Fruit fly (Drosophila melanogaster) whole organism, embryonic: ENCODE results near the gene CG32554.

Experiments
- Ada2b ChIP-seq: fragments of 200-800 bp; sonication (Bioruptor generic); IDR thresholded peaks from 2 replicates; pipeline ENCODE4 v1.3.6; 2022; ENCODE audit warnings: missing biosample characterization, missing genetic modification characterization
- Atf-2 ChIP-seq: fragments of 200-800 bp; sonication (Bioruptor generic); optimal IDR thresholded peaks from 2 replicates; lab custom pipeline; 2016; ENCODE audit warnings: missing biosample characterization, missing genetic modification characterization
- CG11696 ChIP-seq: fragments of 200-800 bp; sonication (Bioruptor generic); IDR thresholded peaks from 2 replicates; pipeline ENCODE4 v1.3.6; 2022; ENCODE audit warnings: missing biosample characterization, missing genetic modification characterization
- CG11723 ChIP-seq: fragments of 200-800 bp; sonication (Bioruptor generic); optimal IDR thresholded peaks from 2 replicates; lab custom pipeline; 2017; ENCODE audit warnings: missing biosample characterization, mild to moderate bottlenecking, missing genetic modification characterization
- CG12155 ChIP-seq: fragments of 200-800 bp; sonication (Bioruptor generic); optimal IDR thresholded peaks from 3 replicates; lab custom pipeline; 2016; ENCODE audit warnings: missing biosample characterization, missing genetic modification characterization
- CG13424 ChIP-seq: fragments of 200-800 bp; sonication (Bioruptor generic); optimal IDR thresholded peaks from 2 replicates; lab custom pipeline; 2019; ENCODE audit warnings: missing biosample characterization, mild to moderate bottlenecking, missing genetic modification characterization, moderate library complexity
- CG13624 ChIP-seq: fragments of 200-800 bp; sonication (Bioruptor generic); optimal IDR thresholded peaks from 2 replicates; lab custom pipeline; 2016; ENCODE audit warnings: missing biosample characterization, missing genetic modification characterization
- CG14050 ChIP-seq: fragments of 200-800 bp; sonication (Bioruptor generic); IDR thresholded peaks from 3 replicates; pipeline ENCODE4 v1.3.6; 2022; ENCODE audit warnings: missing biosample characterization, missing genetic modification characterization
- CG16779 ChIP-seq: fragments of 200-800 bp; sonication (Bioruptor generic); IDR thresholded peaks from 2 replicates; pipeline ENCODE4 v1.3.6; 2022; ENCODE audit warnings: missing biosample characterization, missing genetic modification characterization
- CG16813 ChIP-seq: fragments of 200-800 bp; sonication (Bioruptor generic); IDR thresholded peaks from 3 replicates; pipeline ENCODE4 v1.3.6; 2022; ENCODE audit warnings: missing biosample characterization, missing genetic modification characterization; ENCODE audit not compliant: partially characterized antibody
- CG17912 ChIP-seq: fragments of 200-800 bp; sonication (Bioruptor generic); optimal IDR thresholded peaks from 2 replicates; lab custom pipeline; 2018; ENCODE audit warnings: missing biosample characterization, mild to moderate bottlenecking, missing genetic modification characterization
- CG18262 ChIP-seq: fragments of 200-800 bp; optimal IDR thresholded peaks from 3 replicates; lab custom pipeline; 2019; ENCODE audit warnings: missing biosample characterization, mild to moderate bottlenecking, missing genetic modification characterization, moderate library complexity
- CG18619 ChIP-seq: fragments of 200-800 bp; sonication (Bioruptor generic); optimal IDR thresholded peaks from 3 replicates; lab custom pipeline; 2017; ENCODE audit warnings: missing biosample characterization, mild to moderate bottlenecking, missing genetic modification characterization
- CG2129 ChIP-seq: fragments of 200-800 bp; sonication (Bioruptor generic); IDR thresholded peaks from 2 replicates; pipeline ENCODE4 v1.3.6; 2022; ENCODE audit warnings: missing biosample characterization, missing genetic modification characterization; ENCODE audit not compliant: partially characterized antibody
- CG2875 ChIP-seq: fragments of 200-800 bp; sonication (Bioruptor generic); optimal IDR thresholded peaks from 2 replicates; lab custom pipeline; 2017; ENCODE audit warnings: missing biosample characterization, mild to moderate bottlenecking, missing genetic modification characterization, missing genetic modification reagents
- CG33213 ChIP-seq: fragments of 200-800 bp; sonication (Bioruptor generic); optimal IDR thresholded peaks from 3 replicates; lab custom pipeline; 2016; ENCODE audit warnings: missing biosample characterization, missing genetic modification characterization
- CG3838 ChIP-seq: fragments of 200-800 bp; sonication (Bioruptor generic); optimal IDR thresholded peaks from 3 replicates; lab custom pipeline; 2016; ENCODE audit warnings: missing biosample characterization, missing genetic modification characterization
- CG43689 ChIP-seq: fragments of 200-800 bp; sonication (Bioruptor generic); IDR thresholded peaks from 2 replicates; pipeline ENCODE4 v1.3.6; 2022; ENCODE audit warnings: missing biosample characterization, missing genetic modification characterization
- CG6175 ChIP-seq: fragments of 200-800 bp; sonication (Bioruptor generic); IDR thresholded peaks from 3 replicates; pipeline ENCODE4 v1.3.6; 2022; ENCODE audit warnings: missing biosample characterization, missing genetic modification characterization
- D19A ChIP-seq: fragments of 200-800 bp; optimal IDR thresholded peaks from 3 replicates; lab custom pipeline; 2019; ENCODE audit warnings: missing biosample characterization, mild to moderate bottlenecking, missing genetic modification characterization, moderate library complexity
- Dad ChIP-seq: fragments of 200-800 bp; sonication (Bioruptor generic); optimal IDR thresholded peaks from 3 replicates; lab custom pipeline; 2016; ENCODE audit warnings: missing biosample characterization, missing genetic modification characterization
- Dip3 ChIP-seq: fragments of 200-800 bp; sonication (Bioruptor generic); optimal IDR thresholded peaks from 3 replicates; lab custom pipeline; 2016; ENCODE audit warnings: missing biosample characterization, missing genetic modification characterization
- Doc2 ChIP-seq: fragments of 200-800 bp; sonication (Bioruptor generic); IDR thresholded peaks from 2 replicates; pipeline ENCODE4 v1.3.6; 2022; ENCODE audit warnings: missing biosample characterization, missing genetic modification characterization
- Dp ChIP-seq: fragments of 200-800 bp; sonication (Bioruptor generic); optimal IDR thresholded peaks from 2 replicates; lab custom pipeline; 2018; ENCODE audit warnings: missing biosample characterization, mild to moderate bottlenecking, missing genetic modification characterization, moderate library complexity
- Hand ChIP-seq: fragments of 200-800 bp; sonication (Bioruptor generic); optimal IDR thresholded peaks from 2 replicates; lab custom pipeline; 2017; ENCODE audit warnings: mild to moderate bottlenecking, missing biosample characterization, missing genetic modification reagents, missing genetic modification characterization
- Hr78 ChIP-seq, 2 experiments: fragments of 200-800 bp in 1 of 2; fragments of >200 bp in 1 of 2; sonication (Bioruptor generic) in 1 of 2; optimal IDR thresholded peaks; 2 replicates each; lab custom pipeline; 2017 to 2019; ENCODE audit warnings: missing biosample characterization in 2 of 2, missing genetic modification characterization in 2 of 2, mild to moderate bottlenecking in 1 of 2, moderate library complexity in 1 of 2
- Lhr ChIP-seq: fragments of 200-800 bp; sonication (Bioruptor generic); optimal IDR thresholded peaks from 3 replicates; lab custom pipeline; 2017; ENCODE audit warnings: mild to moderate bottlenecking, missing biosample characterization, missing genetic modification reagents, missing genetic modification characterization
- MTF-1 ChIP-seq: fragments of 200-800 bp; sonication (Bioruptor generic); optimal IDR thresholded peaks from 2 replicates; lab custom pipeline; 2018; ENCODE audit warnings: missing biosample characterization, mild to moderate bottlenecking, missing genetic modification characterization, borderline replicate concordance
- Mad ChIP-seq: fragments of 200-800 bp; sonication (Bioruptor generic); optimal IDR thresholded peaks from 2 replicates; lab custom pipeline; 2016; ENCODE audit warnings: missing biosample characterization, missing genetic modification characterization
- NK7.1 ChIP-seq: fragments of 200-800 bp; sonication (Bioruptor generic); optimal IDR thresholded peaks from 3 replicates; lab custom pipeline; 2016; ENCODE audit warnings: missing biosample characterization, missing genetic modification characterization
- Nf-YB ChIP-seq: fragments of 200-800 bp; sonication (Bioruptor generic); optimal IDR thresholded peaks from 3 replicates; lab custom pipeline; 2019; ENCODE audit warnings: missing biosample characterization, mild to moderate bottlenecking, missing genetic modification characterization, moderate library complexity
- Oli ChIP-seq: fragments of 200-800 bp; sonication (Bioruptor generic); optimal IDR thresholded peaks from 2 replicates; lab custom pipeline; 2018; ENCODE audit warnings: missing biosample characterization, mild to moderate bottlenecking, missing genetic modification characterization, moderate library complexity
- Pdp1 ChIP-seq, 2 experiments: fragments of 200-800 bp; sonication (Bioruptor generic); optimal IDR thresholded peaks; 3 replicates each; lab custom pipeline; 2016; ENCODE audit warnings: missing biosample characterization in 2 of 2, missing genetic modification characterization in 2 of 2, mild to moderate bottlenecking in 1 of 2, moderate library complexity in 1 of 2
- Poxn ChIP-seq: fragments of 200-800 bp; sonication (Bioruptor generic); IDR thresholded peaks from 2 replicates; pipeline ENCODE4 v1.3.6; 2022; ENCODE audit warnings: missing biosample characterization, missing genetic modification characterization
- Scr ChIP-seq: fragments of 200-800 bp; sonication (Bioruptor generic); IDR thresholded peaks from 2 replicates; pipeline ENCODE4 v1.3.6; 2022; ENCODE audit warnings: missing biosample characterization, missing genetic modification characterization; ENCODE audit not compliant: partially characterized antibody
- Usf ChIP-seq: fragments of 200-800 bp; sonication (Bioruptor generic); optimal IDR thresholded peaks from 2 replicates; lab custom pipeline; 2017; ENCODE audit warnings: missing genotype, missing biosample characterization, missing genetic modification characterization
- al ChIP-seq: fragments of 200-800 bp; sonication (Bioruptor generic); IDR thresholded peaks from 2 replicates; pipeline ENCODE4 v1.3.6; 2022; ENCODE audit warnings: missing biosample characterization, missing genetic modification characterization
- br ChIP-seq: fragments of >200 bp; optimal IDR thresholded peaks from 2 replicates; lab custom pipeline; 2017
- bsh ChIP-seq, 2 experiments: fragments of 200-800 bp; sonication (Bioruptor generic); optimal IDR thresholded peaks; 2 replicates each; lab custom pipeline; 2017 to 2018; ENCODE audit warnings: mild to moderate bottlenecking in 2 of 2, missing biosample characterization in 2 of 2, missing genetic modification characterization in 2 of 2, moderate library complexity in 1 of 2
- chn ChIP-seq: fragments of 200-800 bp; sonication (Bioruptor generic); optimal IDR thresholded peaks from 2 replicates; lab custom pipeline; 2016; ENCODE audit warnings: missing biosample characterization, missing genetic modification characterization
- crp ChIP-seq, 2 experiments: fragments of 200-800 bp; sonication (Bioruptor generic); optimal IDR thresholded peaks; 2 replicates in 1 of 2; 3 replicates in 1 of 2; lab custom pipeline; 2017; ENCODE audit warnings: missing biosample characterization in 2 of 2, missing genetic modification characterization in 2 of 2, mild to moderate bottlenecking in 1 of 2, moderate library complexity in 1 of 2
- hbn ChIP-seq: fragments of 200-800 bp; sonication (Bioruptor generic); IDR thresholded peaks from 2 replicates; pipeline ENCODE4 v1.3.6; 2022; ENCODE audit warnings: missing biosample characterization, missing genetic modification characterization; ENCODE audit not compliant: partially characterized antibody
- her ChIP-seq: fragments of 200-800 bp; sonication (Bioruptor generic); optimal IDR thresholded peaks from 2 replicates; lab custom pipeline; 2016; ENCODE audit warnings: missing biosample characterization, missing genetic modification characterization
- knrl ChIP-seq: fragments of 200-800 bp; sonication (Bioruptor generic); IDR thresholded peaks from 3 replicates; pipeline ENCODE4 v1.3.6; 2022; ENCODE audit warnings: missing biosample characterization, missing genetic modification characterization; ENCODE audit not compliant: partially characterized antibody
- lilli ChIP-seq: fragments of 200-800 bp; sonication (Bioruptor generic); optimal IDR thresholded peaks from 3 replicates; lab custom pipeline; 2016; ENCODE audit warnings: missing biosample characterization, missing genetic modification characterization
- nau ChIP-seq: fragments of 200-800 bp; sonication (Bioruptor generic); optimal IDR thresholded peaks from 3 replicates; lab custom pipeline; 2017; ENCODE audit warnings: missing biosample characterization, mild to moderate bottlenecking, missing genetic modification characterization, missing genetic modification reagents
- nmo ChIP-seq: fragments of 200-800 bp; sonication (Bioruptor generic); optimal IDR thresholded peaks from 2 replicates; lab custom pipeline; 2018; ENCODE audit warnings: missing biosample characterization, mild to moderate bottlenecking, missing genetic modification characterization, moderate library complexity
- onecut ChIP-seq: fragments of 200-800 bp; sonication (Bioruptor generic); IDR thresholded peaks from 2 replicates; pipeline ENCODE4 v1.3.6; 2022; ENCODE audit warnings: missing biosample characterization, missing genetic modification characterization
- salm ChIP-seq: fragments of 200-800 bp; sonication (Bioruptor generic); optimal IDR thresholded peaks from 2 replicates; lab custom pipeline; 2018; ENCODE audit warnings: missing biosample characterization, mild to moderate bottlenecking, missing genetic modification characterization
- schlank ChIP-seq: fragments of 200-800 bp; sonication (Bioruptor generic); optimal IDR thresholded peaks from 2 replicates; lab custom pipeline; 2018; ENCODE audit warnings: missing biosample characterization, mild to moderate bottlenecking, missing genetic modification characterization
- vfl ChIP-seq: fragments of 200-800 bp; sonication (Bioruptor generic); optimal IDR thresholded peaks from 2 replicates; lab custom pipeline; 2016; ENCODE audit warnings: missing biosample characterization, missing genetic modification characterization

CG32554 gene

DNA sequence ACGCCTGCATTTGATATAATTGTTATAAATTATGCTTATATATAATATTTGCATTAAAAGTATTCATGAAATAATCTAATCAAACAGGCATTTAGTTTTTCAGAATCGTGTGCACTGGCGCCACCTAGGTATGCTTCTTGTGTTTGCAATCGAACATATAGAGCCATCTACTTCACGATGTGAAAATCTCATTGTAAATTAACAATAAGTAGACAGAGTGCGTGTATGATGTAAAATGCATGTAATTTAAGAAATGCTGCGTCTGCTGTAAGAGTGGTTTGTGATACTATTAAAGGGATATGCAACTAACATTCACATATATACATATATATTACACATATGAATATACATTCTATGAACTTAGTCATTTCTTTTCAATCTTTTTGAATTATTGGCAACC, 32.2 kb downstream of the CG32554 start (continued):
- no peak for TF ChIP-seq her (GFP tag; lab: Kevin White, UChicago)
- peak in 1 of 2 experiments; percentile 2 for TF ChIP-seq bsh (GFP tag; optimal IDR thresholded peaks at IDR 0.05; lab: Kevin White, UChicago)
- no peak for TF ChIP-seq al (GFP tag; lab: Robert Waterston, UW)
- no peak for TF ChIP-seq br (lab: Kevin White, UChicago)
- no peak for TF ChIP-seq hbn
- no peak for TF ChIP-seq CG11723 (GFP tag; lab: Kevin White, UChicago)
- TF ChIP-seq nau (GFP tag; lab: Kevin White, UChicago) = no peak
- TF ChIP-seq Oli (tag; lab: Kevin White, UChicago) = no peak
- no peak for TF ChIP-seq CG13624
- no peak for TF ChIP-seq CG18619
- no peak for TF ChIP-seq Hand
- no peak for TF ChIP-seq CG18262 (tag; lab: Kevin White, UChicago)
- TF ChIP-seq CG43689 = no peak
- no peak for TF ChIP-seq Ada2b (GFP tag; lab: Robert Waterston, UW)
- no peak for TF ChIP-seq Doc2
- TF ChIP-seq NK7.1 = no peak
- TF ChIP-seq vfl (GFP tag; lab: Kevin White, UChicago) = no peak
- TF ChIP-seq schlank (tag; lab: Kevin White, UChicago) = no peak
- TF ChIP-seq nmo = peak; percentile 44
- TF ChIP-seq CG33213 = peak; percentile 10
- no peak for TF ChIP-seq CG3838
- no peak for TF ChIP-seq Nf-YB (GFP tag; lab: Kevin White, UChicago)
- no peak for TF ChIP-seq Dip3 (GFP tag; lab: Kevin White, UChicago)
- TF ChIP-seq Mad (GFP tag; lab: Kevin White, UChicago) = no peak
- no peak for TF ChIP-seq CG2129 (GFP tag; lab: Robert Waterston, UW)
- TF ChIP-seq CG17912 (GFP tag; lab: Kevin White, UChicago) = peak; percentile 21
- TF ChIP-seq Usf (GFP tag; lab: Kevin White, UChicago) = no peak
- no peak for TF ChIP-seq CG16779 (GFP tag; lab: Robert Waterston, UW)
- TF ChIP-seq CG16813 (GFP tag; lab: Robert Waterston, UW) = 0 out of 3 replicates have a peak, but pooled peaks have one; percentile 33
- TF ChIP-seq CG11696 (GFP tag; lab: Robert Waterston, UW) = no peak
- no peak for TF ChIP-seq Poxn (GFP tag; lab: Robert Waterston, UW)
- TF ChIP-seq D19A = no peak
- no peak for TF ChIP-seq CG12155 (GFP tag; lab: Kevin White, UChicago)
- TF ChIP-seq onecut (GFP tag; lab: Robert Waterston, UW) = no peak
- peak; percentile 66; the same call in 1 of the 3 replicates for TF ChIP-seq knrl
- TF ChIP-seq Scr (GFP tag; lab: Robert Waterston, UW) = no peak
- TF ChIP-seq chn = no peak
- TF ChIP-seq salm (tag; lab: Kevin White, UChicago) = no peak
- peak; percentile 56 for TF ChIP-seq Lhr (GFP tag; lab: Kevin White, UChicago)
- no peak for TF ChIP-seq CG14050 (GFP tag; lab: Robert Waterston, UW)
- TF ChIP-seq Atf-2 = no peak
- TF ChIP-seq MTF-1 (GFP tag; lab: Kevin White, UChicago) = no peak
- TF ChIP-seq CG2875 (GFP tag; lab: Kevin White, UChicago) = no peak
- TF ChIP-seq Dp (GFP tag; lab: Kevin White, UChicago) = peak; percentile 7
- no peak for TF ChIP-seq Dad
- no peak for TF ChIP-seq Pdp1 (GFP tag; optimal IDR thresholded peaks at IDR 0.05; lab: Kevin White, UChicago)
- TF ChIP-seq CG6175 (GFP tag; lab: Robert Waterston, UW) = no peak
- no peak for TF ChIP-seq Hr78 (GFP tag; optimal IDR thresholded peaks at IDR 0.05; lab: Kevin White, UChicago)
- TF ChIP-seq crp (GFP tag; optimal IDR thresholded peaks at IDR 0.05; lab: Kevin White, UChicago) = no peak
- TF ChIP-seq lilli = peak; percentile 35
- TF ChIP-seq CG13424 (tag; lab: Kevin White, UChicago) = peak; percentile 29
